Fruit fly (Drosophila melanogaster) whole organism, embryonic: ENCODE results near the gene CG1628.
A peak's percentile ranks its signal among the peaks of the same experiment; 100 is the strongest.

Experiments used
- ATbp ChIP-seq: fragments of 200-800 bp; sonication (Bioruptor generic); optimal IDR thresholded peaks from 2 replicates; lab custom pipeline; 2017; ENCODE audit warnings: missing biosample characterization, mild to moderate bottlenecking, missing genetic modification characterization, missing genetic modification reagents
- Antp ChIP-seq: fragments of 200-800 bp; sonication (Bioruptor generic); optimal IDR thresholded peaks from 3 replicates; lab custom pipeline; 2016; ENCODE audit warnings: missing biosample characterization, missing genetic modification characterization
- Bteb2 ChIP-seq: fragments of 200-800 bp; sonication (Bioruptor generic); optimal IDR thresholded peaks from 2 replicates; lab custom pipeline; 2016; ENCODE audit warnings: missing biosample characterization, missing genetic modification characterization
- CG10147 ChIP-seq: fragments of 200-800 bp; sonication (Bioruptor generic); optimal IDR thresholded peaks from 2 replicates; lab custom pipeline; 2019; ENCODE audit warnings: missing biosample characterization, mild to moderate bottlenecking, missing genetic modification characterization, moderate library complexity
- CG12299 ChIP-seq: fragments of 200-800 bp; sonication (Bioruptor generic); optimal IDR thresholded peaks from 2 replicates; lab custom pipeline; 2018; ENCODE audit warnings: missing biosample characterization, mild to moderate bottlenecking, missing genetic modification characterization
- CG12659 ChIP-seq: fragments of 200-800 bp; sonication (Bioruptor generic); optimal IDR thresholded peaks from 3 replicates; lab custom pipeline; 2017; ENCODE audit warnings: mild to moderate bottlenecking, missing biosample characterization, missing genetic modification reagents, missing genetic modification characterization
- CG13287 ChIP-seq: fragments of 200-800 bp; sonication (Bioruptor generic); IDR thresholded peaks from 2 replicates; pipeline ENCODE4 v1.3.6; 2022; ENCODE audit warnings: missing biosample characterization, missing genetic modification characterization; ENCODE audit not compliant: partially characterized antibody
- CG13894 ChIP-seq: fragments of 200-800 bp; sonication (Bioruptor generic); optimal IDR thresholded peaks from 3 replicates; lab custom pipeline; 2018; ENCODE audit warnings: missing biosample characterization, mild to moderate bottlenecking, missing genetic modification characterization, moderate library complexity
- CG14860 ChIP-seq: fragments of 200-800 bp; sonication (Bioruptor generic); IDR thresholded peaks from 3 replicates; pipeline ENCODE4 v1.3.6; 2022; ENCODE audit warnings: missing biosample characterization, missing genetic modification characterization; ENCODE audit not compliant: partially characterized antibody
- CG18599 ChIP-seq: fragments of 200-800 bp; sonication (Bioruptor generic); optimal IDR thresholded peaks from 3 replicates; lab custom pipeline; 2017; ENCODE audit warnings: missing biosample characterization, missing genetic modification characterization, mild to moderate bottlenecking, moderate library complexity, missing genetic modification reagents
- CG18619 ChIP-seq: fragments of 200-800 bp; sonication (Bioruptor generic); optimal IDR thresholded peaks from 3 replicates; lab custom pipeline; 2017; ENCODE audit warnings: missing biosample characterization, mild to moderate bottlenecking, missing genetic modification characterization
- CG30431 ChIP-seq: fragments of 200-800 bp; sonication (Bioruptor generic); optimal IDR thresholded peaks from 2 replicates; lab custom pipeline; 2017; ENCODE audit warnings: missing biosample characterization, missing genetic modification characterization
- CG32772 ChIP-seq: fragments of 200-800 bp; sonication (Bioruptor generic); IDR thresholded peaks from 2 replicates; pipeline ENCODE4 v1.3.6; 2022; ENCODE audit warnings: missing biosample characterization, missing genetic modification characterization
- CG4360 ChIP-seq: fragments of 200-800 bp; sonication (Bioruptor generic); IDR thresholded peaks from 2 replicates; pipeline ENCODE4 v1.3.6; 2022; ENCODE audit warnings: missing biosample characterization, missing genetic modification characterization
- CG6654 ChIP-seq: fragments of 200-800 bp; sonication (Bioruptor generic); optimal IDR thresholded peaks from 2 replicates; lab custom pipeline; 2017; ENCODE audit warnings: missing biosample characterization, mild to moderate bottlenecking, missing genetic modification characterization
- CG6813 ChIP-seq: fragments of 200-800 bp; sonication (Bioruptor generic); optimal IDR thresholded peaks from 2 replicates; lab custom pipeline; 2017; ENCODE audit warnings: missing biosample characterization, missing genetic modification characterization, mild to moderate bottlenecking, moderate library complexity, missing genetic modification reagents
- CG7963 ChIP-seq: fragments of 200-800 bp; sonication (Bioruptor generic); IDR thresholded peaks from 3 replicates; pipeline ENCODE4 v1.3.6; 2022; ENCODE audit warnings: missing biosample characterization, missing genetic modification characterization; ENCODE audit not compliant: partially characterized antibody
- Chrac-16 ChIP-seq: fragments of 200-800 bp; sonication (Bioruptor generic); optimal IDR thresholded peaks from 3 replicates; lab custom pipeline; 2016; ENCODE audit warnings: missing biosample characterization, missing genetic modification characterization
- Dfd ChIP-seq, 2 experiments: fragments of >200 bp; optimal IDR thresholded peaks; 2 replicates each; lab custom pipeline; 2017; ENCODE audit warnings: missing biosample characterization in 2 of 2, missing genetic modification characterization in 2 of 2
- Ets65A ChIP-seq: fragments of 200-800 bp; sonication (Bioruptor generic); peaks from one replicate; lab custom pipeline; 2016; ENCODE audit warnings: missing biosample characterization, missing genetic modification characterization
- Fer1 ChIP-seq: fragments of 200-800 bp; sonication (Bioruptor generic); optimal IDR thresholded peaks from 2 replicates; lab custom pipeline; 2017; ENCODE audit warnings: missing biosample characterization, mild to moderate bottlenecking, missing genetic modification characterization
- H2.0 ChIP-seq: fragments of 200-800 bp; sonication (Bioruptor generic); IDR thresholded peaks from 2 replicates; pipeline ENCODE4 v1.3.6; 2022; ENCODE audit warnings: missing biosample characterization, missing genetic modification characterization
- Hmr ChIP-seq: fragments of 200-800 bp; sonication (Bioruptor generic); optimal IDR thresholded peaks from 3 replicates; lab custom pipeline; 2017; ENCODE audit warnings: mild to moderate bottlenecking, missing biosample characterization, missing genetic modification reagents, missing genetic modification characterization
- Med ChIP-seq: fragments of 200-800 bp; sonication (Bioruptor generic); peaks from one replicate; lab custom pipeline; 2016; ENCODE audit warnings: missing biosample characterization, missing genetic modification characterization, mild to moderate bottlenecking, inconsistent platforms, moderate library complexity
- Nf-YB ChIP-seq: fragments of 200-800 bp; sonication (Bioruptor generic); optimal IDR thresholded peaks from 3 replicates; lab custom pipeline; 2019; ENCODE audit warnings: missing biosample characterization, mild to moderate bottlenecking, missing genetic modification characterization, moderate library complexity
- PHDP ChIP-seq: fragments of 200-800 bp; sonication (Bioruptor generic); optimal IDR thresholded peaks from 3 replicates; lab custom pipeline; 2018; ENCODE audit warnings: missing biosample characterization, mild to moderate bottlenecking, missing genetic modification characterization, moderate library complexity
- Pdp1 ChIP-seq, 2 experiments: fragments of 200-800 bp; sonication (Bioruptor generic); optimal IDR thresholded peaks; 3 replicates each; lab custom pipeline; 2016; ENCODE audit warnings: missing biosample characterization in 2 of 2, missing genetic modification characterization in 2 of 2, mild to moderate bottlenecking in 1 of 2, moderate library complexity in 1 of 2
- Sry-δ ChIP-seq: fragments of 200-800 bp; sonication (Bioruptor generic); optimal IDR thresholded peaks from 2 replicates; lab custom pipeline; 2016; ENCODE audit warnings: missing biosample characterization, missing genetic modification characterization
- ara ChIP-seq: fragments of 200-800 bp; sonication (Bioruptor generic); IDR thresholded peaks from 2 replicates; pipeline ENCODE4 v1.3.6; 2022; ENCODE audit warnings: missing biosample characterization, missing genetic modification characterization
- cad ChIP-seq: fragments of >200 bp; optimal IDR thresholded peaks from 2 replicates; lab custom pipeline; 2017; ENCODE audit warnings: missing biosample characterization, missing genetic modification characterization
- ewg ChIP-seq: fragments of 200-800 bp; sonication (Bioruptor generic); optimal IDR thresholded peaks from 3 replicates; lab custom pipeline; 2017; ENCODE audit warnings: mild to moderate bottlenecking, missing biosample characterization, missing genetic modification reagents, missing genetic modification characterization
- gem ChIP-seq: fragments of 200-800 bp; sonication (Bioruptor generic); optimal IDR thresholded peaks from 2 replicates; lab custom pipeline; 2019; ENCODE audit warnings: missing biosample characterization, mild to moderate bottlenecking, missing genetic modification characterization, moderate library complexity
- lab ChIP-seq: fragments of 200-800 bp; sonication (Bioruptor generic); optimal IDR thresholded peaks from 3 replicates; lab custom pipeline; 2017; ENCODE audit warnings: missing biosample characterization, missing genetic modification characterization, mild to moderate bottlenecking, moderate library complexity, missing genetic modification reagents
- lov ChIP-seq, 2 experiments: fragments of 200-800 bp in 1 of 2; fragments of >200 bp in 1 of 2; sonication (Bioruptor generic) in 1 of 2; IDR thresholded peaks in 1 of 2; optimal IDR thresholded peaks in 1 of 2; 2 replicates in 1 of 2; 3 replicates in 1 of 2; pipeline versions ENCODE4 v1.3.6 to Lab custom; 2017 to 2022; ENCODE audit warnings: missing biosample characterization in 1 of 2, missing genetic modification characterization in 1 of 2
- mam ChIP-seq: fragments of 200-800 bp; sonication (Bioruptor generic); optimal IDR thresholded peaks from 3 replicates; lab custom pipeline; 2016; ENCODE audit warnings: missing biosample characterization, missing genetic modification characterization
- nau ChIP-seq: fragments of 200-800 bp; sonication (Bioruptor generic); optimal IDR thresholded peaks from 3 replicates; lab custom pipeline; 2017; ENCODE audit warnings: missing biosample characterization, mild to moderate bottlenecking, missing genetic modification characterization, missing genetic modification reagents
- org-1 ChIP-seq: fragments of 200-800 bp; sonication (Bioruptor generic); optimal IDR thresholded peaks from 2 replicates; lab custom pipeline; 2017; ENCODE audit warnings: missing biosample characterization, missing genetic modification characterization
- peb ChIP-seq: fragments of 200-800 bp; sonication (Bioruptor generic); IDR thresholded peaks from 2 replicates; pipeline ENCODE4 v1.3.6; 2022; ENCODE audit warnings: missing biosample characterization, missing genetic modification characterization
- pho ChIP-seq: fragments of 200-800 bp; sonication (Bioruptor generic); optimal IDR thresholded peaks from 2 replicates; lab custom pipeline; 2016; ENCODE audit warnings: missing biosample characterization, missing genetic modification characterization
- psq ChIP-seq: fragments of 200-800 bp; sonication (Bioruptor generic); optimal IDR thresholded peaks from 2 replicates; lab custom pipeline; 2017; ENCODE audit warnings: missing biosample characterization, missing genetic modification characterization
- sc ChIP-seq, 3 experiments: fragments of >200 bp in 2 of 3; fragments of 200-800 bp in 1 of 3; sonication (Bioruptor generic) in 1 of 3; optimal IDR thresholded peaks; 2 replicates in 2 of 3; 3 replicates in 1 of 3; lab custom pipeline; 2017; ENCODE audit warnings: mild to moderate bottlenecking in 1 of 3, missing biosample characterization in 1 of 3, missing genetic modification characterization in 1 of 3, missing genetic modification reagents in 1 of 3
- seq ChIP-seq: fragments of 200-800 bp; sonication (Bioruptor generic); IDR thresholded peaks from 2 replicates; pipeline ENCODE4 v1.3.6; 2022; ENCODE audit warnings: missing biosample characterization, missing genetic modification characterization
- zfh2 ChIP-seq: fragments of 200-800 bp; sonication (Bioruptor generic); optimal IDR thresholded peaks from 2 replicates; lab custom pipeline; 2016; ENCODE audit warnings: missing biosample characterization, missing genetic modification characterization

Gene CG1628

dm6 chrX:10620144-10621005, 17.9 kb upstream of the CG1628 start, which contains the start of gene CG43347 (continued):
- peak; percentile 29 for TF ChIP-seq Nf-YB (GFP tag; lab: Kevin White, UChicago)
- TF ChIP-seq seq, result peak; percentile 64
- TF ChIP-seq Antp (GFP tag; lab: Kevin White, UChicago), result no peak
- TF ChIP-seq ara (GFP tag; lab: Robert Waterston, UW), result peak; percentile 55; the same call in 1 of the 2 replicates
- peak; percentile 75 for TF ChIP-seq PHDP
- TF ChIP-seq CG7963 (GFP tag; lab: Robert Waterston, UW), result no peak
- TF ChIP-seq pho, result peak; percentile 46
- peak; percentile 69 for TF ChIP-seq CG12299 (tag; lab: Kevin White, UChicago)
- peak; percentile 83 for TF ChIP-seq Fer1 (GFP tag; lab: Kevin White, UChicago)
- TF ChIP-seq mam (GFP tag; lab: Kevin White, UChicago), result peak; percentile 10
- peak; percentile 86 for TF ChIP-seq Hmr
- peak; percentile 70 for TF ChIP-seq ATbp (GFP tag; lab: Kevin White, UChicago)
- TF ChIP-seq CG10147 (GFP tag; lab: Kevin White, UChicago), result peak; percentile 77

- TF ChIP-seq gem (tag; lab: Kevin White, UChicago), result no peak
- TF ChIP-seq CG4360, result peak; percentile 31; the same call in 1 of the 2 replicates
- TF ChIP-seq cad, result no peak
Observed at dm6 chrX:10618491-10618890, 16.0 kb upstream of the CG1628 start.

- TF ChIP-seq Chrac-16 (GFP tag; lab: Kevin White, UChicago) (no peak), CG13894 (tag; lab: Kevin White, UChicago) (no peak), nau (GFP tag; lab: Kevin White, UChicago) (no peak), CG6654 (no peak), Dfd (GFP tag; optimal IDR thresholded peaks at IDR 0.05; lab: Kevin White, UChicago) (no peak), CG6813 (GFP tag; lab: Kevin White, UChicago) (no peak), sc (optimal IDR thresholded peaks at IDR 0.05; lab: Kevin White, UChicago) (no peak), sc (GFP tag; optimal IDR thresholded peaks at IDR 0.05; lab: Kevin White, UChicago) (no peak), Ets65A (GFP tag; lab: Kevin White, UChicago) (peak; percentile 47), CG12659 (GFP tag; lab: Kevin White, UChicago) (no peak), Pdp1 (GFP tag; optimal IDR thresholded peaks at IDR 0.05; lab: Kevin White, UChicago) (no peak), H2.0 (GFP tag; lab: Robert Waterston, UW) (no peak), Sry-δ (GFP tag; lab: Kevin White, UChicago) (no peak), ewg (GFP tag; lab: Kevin White, UChicago) (no peak), Med (GFP tag; lab: Kevin White, UChicago) (peak; percentile 16), psq (GFP tag; lab: Kevin White, UChicago) (no peak), org-1 (GFP tag; lab: Kevin White, UChicago) (no peak)
Observed at dm6 chrX:10615215-10615614, 12.7 kb upstream of the CG1628 start.

dm6 chrX:10613568-10613967, 11.1 kb upstream of the CG1628 start:
- TF ChIP-seq zfh2 (no peak), peb (GFP tag; lab: Robert Waterston, UW) (no peak), CG32772 (GFP tag; lab: Robert Waterston, UW) (no peak), CG13287 (GFP tag; lab: Robert Waterston, UW) (no peak), nau (GFP tag; lab: Kevin White, UChicago) (no peak), CG18619 (GFP tag; lab: Kevin White, UChicago) (no peak), pho (no peak), lab (GFP tag; lab: Kevin White, UChicago) (no peak), CG14860 (GFP tag; lab: Robert Waterston, UW) (no peak), CG18599 (GFP tag; lab: Kevin White, UChicago) (peak; percentile 25), ara (GFP tag; lab: Robert Waterston, UW) (no peak), Bteb2 (GFP tag; lab: Kevin White, UChicago) (no peak), CG30431 (GFP tag; lab: Kevin White, UChicago) (no peak), lov (optimal IDR thresholded peaks at IDR 0.05; lab: Kevin White, UChicago) (no peak), lov (GFP tag; IDR thresholded peaks at IDR 0.05; lab: Robert Waterston, UW) (no peak)
